Worm (Caenorhabditis elegans): ENCODE data around the gene fbxa-73.

The fbxa-73 gene

DNA sequence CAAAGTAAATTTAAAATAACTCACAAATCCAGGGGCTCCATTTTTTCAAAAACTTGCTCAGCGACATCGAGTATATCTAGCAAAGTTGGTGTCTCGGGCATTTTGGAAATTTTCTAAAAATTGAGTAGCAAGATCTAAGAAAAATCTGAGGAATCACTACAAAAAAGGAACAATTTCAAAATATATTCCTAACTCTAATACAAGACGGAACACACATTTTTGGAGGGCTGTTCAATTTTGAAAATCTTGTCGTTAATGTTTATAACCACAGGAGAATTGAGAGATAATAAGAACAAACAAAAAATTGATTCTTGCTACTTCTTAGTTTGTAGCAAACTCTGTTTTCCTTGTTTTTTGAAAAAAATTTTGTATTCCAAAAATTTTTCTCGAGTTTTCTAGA lies 20.9 kb upstream of the fbxa-73 start, which contains the start of gene fbxa-47:
fbxa-47 (minus strand) TSS at position 101 of the 400 bp plus-strand sequence.
- TF ChIP-seq pax-3 (tag; optimal IDR thresholded peaks at IDR 0.05) = no peak
- no peak for TF ChIP-seq lin-39 (tag; optimal IDR thresholded peaks at IDR 0.05)
- no peak for TF ChIP-seq nhr-20 (tag; optimal IDR thresholded peaks at IDR 0.05)
- TF ChIP-seq nhr-28 (tag; optimal IDR thresholded peaks at IDR 0.05) = no peak
- TF ChIP-seq snpc-4 (tag; optimal IDR thresholded peaks at IDR 0.05) = no peak
- no peak for TF ChIP-seq mab-9 (GFP tag; IDR thresholded peaks at IDR 0.05)
- TF ChIP-seq blmp-1 (tag; optimal IDR thresholded peaks at IDR 0.05) = no peak
- TF ChIP-seq unc-98 (GFP tag; IDR thresholded peaks at IDR 0.05) = no peak
- TF ChIP-seq swsn-7 (tag; optimal IDR thresholded peaks at IDR 0.05) = no peak
- TF ChIP-seq ets-5 (GFP tag; IDR thresholded peaks at IDR 0.05) = no peak
- TF ChIP-seq elt-3 (tag; optimal IDR thresholded peaks at IDR 0.05) = no peak
- no peak for TF ChIP-seq ztf-11 (tag; optimal IDR thresholded peaks at IDR 0.05)

DNA sequence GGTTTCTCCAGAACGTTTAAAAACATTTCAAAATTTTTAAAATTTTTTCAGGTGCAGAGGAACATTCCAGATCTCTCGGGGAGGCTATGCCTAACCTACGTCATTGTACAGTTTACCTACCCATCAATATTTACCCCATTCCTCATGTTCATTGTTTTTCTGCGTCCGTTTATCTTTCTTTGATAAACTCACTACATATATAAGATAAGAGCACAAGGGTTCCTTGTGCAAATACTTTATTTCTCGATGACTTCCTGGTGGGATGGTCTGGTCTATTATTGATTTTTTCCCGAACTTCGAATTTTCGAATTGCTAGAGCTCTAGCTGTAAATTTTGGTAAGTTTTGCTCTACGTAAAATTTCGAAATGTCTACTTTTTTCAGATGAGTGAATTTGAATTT lies 19.9 kb upstream of the fbxa-73 start:
- TF ChIP-seq sox-4 (tag; optimal IDR thresholded peaks at IDR 0.05) = no peak
- no peak for TF ChIP-seq efl-1 (optimal IDR thresholded peaks at IDR 0.05)
- peak in 1 of 2 experiments; percentile 75 for TF ChIP-seq efl-1 (GFP tag; optimal IDR thresholded peaks at IDR 0.05 in 1 of 2)
- TF ChIP-seq hpl-2 (GFP tag; optimal IDR thresholded peaks at IDR 0.05) = no peak

DNA sequence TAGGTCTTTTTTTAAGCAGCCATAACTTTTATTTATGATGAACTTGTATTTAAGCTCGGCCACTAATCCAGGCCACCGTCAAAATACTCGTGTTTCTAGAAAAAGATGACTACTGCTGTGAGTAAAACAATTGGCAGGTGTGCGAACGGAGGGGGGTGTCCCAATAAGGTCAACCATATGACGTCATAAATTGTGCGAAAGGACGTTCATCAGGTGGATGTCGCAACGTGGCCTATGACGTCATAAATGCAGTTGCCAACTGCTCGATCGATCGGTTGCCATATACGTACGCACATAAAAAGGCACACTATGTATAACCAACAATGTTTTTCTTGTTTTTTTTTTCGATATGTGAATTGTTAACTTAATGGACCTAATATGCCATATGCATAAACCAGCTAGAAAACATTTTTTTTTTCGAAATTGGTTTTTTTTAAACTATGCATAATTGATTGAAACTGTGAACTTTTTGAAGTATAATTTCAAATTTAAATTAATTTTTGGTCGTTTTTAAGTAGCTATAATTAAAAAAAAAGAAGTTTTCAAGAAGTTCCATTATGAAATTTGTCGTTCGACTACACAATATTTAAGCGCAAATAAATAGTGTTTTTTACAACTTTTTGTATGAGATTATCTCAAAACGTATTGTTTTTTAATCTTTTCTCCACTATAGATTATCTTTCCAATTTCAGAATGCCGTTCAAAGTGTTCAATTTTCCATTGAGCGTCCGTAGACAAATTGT lies 18.9 kb upstream of the fbxa-73 start, which contains the start of gene C39B5.2:
C39B5.2 (plus strand) TSS at position 693 of the 743 bp plus-strand sequence.
- TF ChIP-seq nhr-85 (tag) (peak; percentile 53), snu-23 (GFP tag; optimal IDR thresholded peaks at IDR 0.05) (no peak), efl-3 (GFP tag; optimal IDR thresholded peaks at IDR 0.05) (no peak), dpl-1 (GFP tag; optimal IDR thresholded peaks at IDR 0.05) (no peak), mab-9 (GFP tag; IDR thresholded peaks at IDR 0.05) (no peak), C16A3.4 (tag; optimal IDR thresholded peaks at IDR 0.05) (no peak), unc-62 (GFP tag; optimal IDR thresholded peaks at IDR 0.05) (no peak), alr-1 (tag; optimal IDR thresholded peaks at IDR 0.05; ENCODE audit: borderline replicate concordance) (no peak), unc-86 (tag; optimal IDR thresholded peaks at IDR 0.05) (no peak), nhr-28 (tag; optimal IDR thresholded peaks at IDR 0.05) (no peak), efl-1 (optimal IDR thresholded peaks at IDR 0.05) (no peak), efl-1 (GFP tag; optimal IDR thresholded peaks at IDR 0.05 in 1 of 2) (peak in 1 of 2 experiments; percentile 32)

DNA sequence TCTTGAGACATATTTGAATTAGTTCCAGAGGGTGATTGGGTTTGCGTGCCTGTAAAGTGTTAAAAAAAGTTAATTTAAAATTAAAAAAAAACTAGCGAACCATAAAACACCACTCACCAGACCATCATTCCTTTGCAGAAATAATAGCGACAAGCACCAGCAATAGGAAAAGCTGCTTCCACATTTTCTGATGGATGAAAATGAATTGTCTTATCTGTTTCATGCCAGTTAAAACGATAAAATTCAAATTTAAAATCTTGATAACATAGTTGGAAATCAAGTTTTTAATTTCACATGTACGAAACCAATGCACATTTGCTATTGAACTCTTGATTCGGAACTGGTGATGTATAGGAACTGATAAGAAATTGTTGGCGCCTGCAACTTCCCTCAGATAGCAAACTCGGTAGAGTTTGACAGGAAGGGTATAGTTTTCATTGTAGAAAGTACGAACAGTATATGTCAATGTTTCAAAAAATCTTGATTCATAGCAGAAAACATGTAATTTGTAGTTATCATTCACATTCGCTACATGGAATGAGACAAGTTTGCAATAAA lies 13.6 kb upstream of the fbxa-73 start, which contains the start of gene C39B5.10:
C39B5.10 (minus strand) TSS at position 51 of the 558 bp plus-strand sequence.
- TF ChIP-seq pqm-1 (tag; optimal IDR thresholded peaks at IDR 0.05) (peak; percentile 72), unc-86 (tag; optimal IDR thresholded peaks at IDR 0.05) (no peak), snpc-4 (tag; optimal IDR thresholded peaks at IDR 0.05) (no peak), lin-39 (tag; optimal IDR thresholded peaks at IDR 0.05) (no peak), ama-1 (optimal IDR thresholded peaks at IDR 0.05) (no peak), lir-3 (tag; optimal IDR thresholded peaks at IDR 0.05; ENCODE audit: poor library complexity) (no peak), dsc-1 (tag; optimal IDR thresholded peaks at IDR 0.05) (no peak), jun-1 (tag; optimal IDR thresholded peaks at IDR 0.05) (peak; percentile 7), pag-3 (tag; optimal IDR thresholded peaks at IDR 0.05; ENCODE audit: borderline replicate concordance, insufficient read depth) (no peak), mdl-1 (tag; optimal IDR thresholded peaks at IDR 0.05) (no peak), unc-98 (GFP tag; IDR thresholded peaks at IDR 0.05) (no peak), nhr-237 (tag; optimal IDR thresholded peaks at IDR 0.05) (no peak), isw-1 (GFP tag; IDR thresholded peaks at IDR 0.05) (no peak), tlp-1 (tag; optimal IDR thresholded peaks at IDR 0.05) (peak; percentile 12), unc-130 (tag; optimal IDR thresholded peaks at IDR 0.05) (no peak), fkh-10 (GFP tag; optimal IDR thresholded peaks at IDR 0.05) (no peak), swsn-7 (tag; optimal IDR thresholded peaks at IDR 0.05) (no peak), mep-1 (tag; optimal IDR thresholded peaks at IDR 0.05) (no peak), snu-23 (GFP tag; optimal IDR thresholded peaks at IDR 0.05) (no peak), efl-3 (GFP tag; optimal IDR thresholded peaks at IDR 0.05) (no peak), elt-2 (tag; optimal IDR thresholded peaks at IDR 0.05) (peak; percentile 91), nhr-85 (tag) (no peak), nhr-76 (tag; optimal IDR thresholded peaks at IDR 0.05) (no peak)

Data from whole organism, L1 larva.